Fruit fly (Drosophila melanogaster) whole organism, embryonic: ENCODE measurements around the gene CG10470.

Source experiments
- Ada2b ChIP-seq: fragments of 200-800 bp; sonication (Bioruptor generic); IDR thresholded peaks from 2 replicates; pipeline ENCODE4 v1.3.6; 2022; ENCODE audit warnings: missing biosample characterization, missing genetic modification characterization
- CG1024 ChIP-seq: fragments of 200-800 bp; sonication (Bioruptor generic); IDR thresholded peaks from 2 replicates; pipeline ENCODE4 v1.3.6; 2022; ENCODE audit warnings: missing biosample characterization, missing genetic modification characterization
- CG11247 ChIP-seq: fragments of 200-800 bp; sonication (Bioruptor generic); IDR thresholded peaks from 2 replicates; pipeline ENCODE4 v1.3.6; 2022; ENCODE audit warnings: missing biosample characterization, missing genetic modification characterization
- CG11504 ChIP-seq: fragments of 200-800 bp; sonication (Bioruptor generic); optimal IDR thresholded peaks from 3 replicates; lab custom pipeline; 2019; ENCODE audit warnings: missing biosample characterization, mild to moderate bottlenecking, missing genetic modification characterization, moderate library complexity
- CG1233 ChIP-seq: fragments of 200-800 bp; sonication (Bioruptor generic); optimal IDR thresholded peaks from 4 replicates; lab custom pipeline; 2018; ENCODE audit warnings: missing biosample characterization, mild to moderate bottlenecking, missing genetic modification characterization
- CG12769 ChIP-seq: fragments of 200-800 bp; sonication (Bioruptor generic); optimal IDR thresholded peaks from 2 replicates; lab custom pipeline; 2019; ENCODE audit warnings: missing biosample characterization, mild to moderate bottlenecking, missing genetic modification characterization, moderate library complexity
- CG13775 ChIP-seq: fragments of 200-800 bp; sonication (Bioruptor generic); optimal IDR thresholded peaks from 3 replicates; lab custom pipeline; 2017; ENCODE audit warnings: missing biosample characterization, mild to moderate bottlenecking, missing genetic modification characterization
- CG14014 ChIP-seq: fragments of 200-800 bp; sonication (Bioruptor generic); IDR thresholded peaks from 2 replicates; pipeline ENCODE4 v1.3.6; 2022; ENCODE audit warnings: missing biosample characterization, missing genetic modification characterization
- CG16813 ChIP-seq: fragments of 200-800 bp; sonication (Bioruptor generic); IDR thresholded peaks from 3 replicates; pipeline ENCODE4 v1.3.6; 2022; ENCODE audit warnings: missing biosample characterization, missing genetic modification characterization; ENCODE audit not compliant: partially characterized antibody
- CG17359 ChIP-seq: fragments of 200-800 bp; sonication (Bioruptor generic); optimal IDR thresholded peaks from 3 replicates; lab custom pipeline; 2018; ENCODE audit warnings: missing biosample characterization, mild to moderate bottlenecking, missing genetic modification characterization, moderate library complexity
- CG17612 ChIP-seq: fragments of 200-800 bp; sonication (Bioruptor generic); IDR thresholded peaks from 2 replicates; pipeline ENCODE4 v1.3.6; 2022; ENCODE audit warnings: missing biosample characterization, missing genetic modification characterization
- CG17829 ChIP-seq: fragments of 200-800 bp; optimal IDR thresholded peaks from 2 replicates; lab custom pipeline; 2019; ENCODE audit warnings: missing biosample characterization, mild to moderate bottlenecking, missing genetic modification characterization, moderate library complexity
- CG18262 ChIP-seq: fragments of 200-800 bp; optimal IDR thresholded peaks from 3 replicates; lab custom pipeline; 2019; ENCODE audit warnings: missing biosample characterization, mild to moderate bottlenecking, missing genetic modification characterization, moderate library complexity
- CG18476 ChIP-seq: fragments of 200-800 bp; sonication (Bioruptor generic); optimal IDR thresholded peaks from 2 replicates; lab custom pipeline; 2016; ENCODE audit warnings: missing biosample characterization, mild to moderate bottlenecking, missing genetic modification characterization
- CG18619 ChIP-seq: fragments of 200-800 bp; sonication (Bioruptor generic); optimal IDR thresholded peaks from 3 replicates; lab custom pipeline; 2017; ENCODE audit warnings: missing biosample characterization, mild to moderate bottlenecking, missing genetic modification characterization
- CG2120 ChIP-seq: fragments of 200-800 bp; sonication (Bioruptor generic); optimal IDR thresholded peaks from 3 replicates; lab custom pipeline; 2016; ENCODE audit warnings: missing biosample characterization, missing genetic modification characterization
- CG2712 ChIP-seq: fragments of 200-800 bp; optimal IDR thresholded peaks from 3 replicates; lab custom pipeline; 2019; ENCODE audit warnings: missing biosample characterization, mild to moderate bottlenecking, missing genetic modification characterization, moderate library complexity
- CG31224 ChIP-seq: fragments of 200-800 bp; sonication (Bioruptor generic); IDR thresholded peaks from 2 replicates; pipeline ENCODE4 v1.3.6; 2022; ENCODE audit warnings: missing biosample characterization, missing genetic modification characterization
- CG4282 ChIP-seq: fragments of 200-800 bp; sonication (Bioruptor generic); optimal IDR thresholded peaks from 2 replicates; lab custom pipeline; 2016; ENCODE audit warnings: missing biosample characterization, missing genetic modification characterization
- CG4707 ChIP-seq: fragments of 200-800 bp; sonication (Bioruptor generic); optimal IDR thresholded peaks from 2 replicates; lab custom pipeline; 2018; ENCODE audit warnings: missing biosample characterization, mild to moderate bottlenecking, missing genetic modification characterization, moderate library complexity
- CG4854 ChIP-seq: fragments of 200-800 bp; sonication (Bioruptor generic); optimal IDR thresholded peaks from 2 replicates; lab custom pipeline; 2016; ENCODE audit warnings: missing biosample characterization, missing genetic modification characterization, inconsistent platforms
- CG6254 ChIP-seq: fragments of 200-800 bp; sonication (Bioruptor generic); optimal IDR thresholded peaks from 3 replicates; lab custom pipeline; 2017; ENCODE audit warnings: mild to moderate bottlenecking, missing biosample characterization, missing genetic modification reagents, missing genetic modification characterization
- Dfd ChIP-seq, 2 experiments: fragments of >200 bp; optimal IDR thresholded peaks; 2 replicates each; lab custom pipeline; 2017; ENCODE audit warnings: missing biosample characterization in 2 of 2, missing genetic modification characterization in 2 of 2
- Eip74EF ChIP-seq, 2 experiments: fragments of 200-800 bp in 1 of 2; fragments of >200 bp in 1 of 2; sonication (Bioruptor generic) in 1 of 2; optimal IDR thresholded peaks; 2 replicates each; lab custom pipeline; 2017 to 2019; ENCODE audit warnings: missing biosample characterization in 2 of 2, missing genetic modification characterization in 2 of 2, mild to moderate bottlenecking in 1 of 2, moderate library complexity in 1 of 2
- Fer2 ChIP-seq: fragments of 200-800 bp; sonication (Bioruptor generic); optimal IDR thresholded peaks from 2 replicates; lab custom pipeline; 2018; ENCODE audit warnings: missing biosample characterization, mild to moderate bottlenecking, missing genetic modification characterization, moderate library complexity
- HLH4C ChIP-seq: fragments of 200-800 bp; sonication (Bioruptor generic); IDR thresholded peaks from 3 replicates; pipeline ENCODE4 v1.3.6; 2022; ENCODE audit warnings: missing biosample characterization, missing genetic modification characterization; ENCODE audit not compliant: partially characterized antibody
- Hr39 ChIP-seq: fragments of >200 bp; optimal IDR thresholded peaks from 2 replicates; lab custom pipeline; 2017
- Lpt ChIP-seq: fragments of >200 bp; optimal IDR thresholded peaks from 2 replicates; lab custom pipeline; 2018; ENCODE audit warnings: missing biosample characterization, missing genetic modification characterization
- Mes4 ChIP-seq: fragments of 200-800 bp; sonication (Bioruptor generic); optimal IDR thresholded peaks from 2 replicates; lab custom pipeline; 2016; ENCODE audit warnings: missing biosample characterization, missing genetic modification characterization
- Mrtf ChIP-seq: fragments of 200-800 bp; sonication (Bioruptor generic); IDR thresholded peaks from 3 replicates; pipeline ENCODE4 v1.3.6; 2022; ENCODE audit warnings: missing biosample characterization, missing genetic modification characterization
- Neu2 ChIP-seq: fragments of 200-800 bp; sonication (Bioruptor generic); optimal IDR thresholded peaks from 3 replicates; lab custom pipeline; 2016; ENCODE audit warnings: missing biosample characterization, missing genetic modification characterization, borderline replicate concordance
- Rfx ChIP-seq: fragments of 200-800 bp; sonication (Bioruptor generic); IDR thresholded peaks from 2 replicates; pipeline ENCODE4 v1.3.6; 2022; ENCODE audit warnings: missing biosample characterization, missing genetic modification characterization
- Scr ChIP-seq: fragments of 200-800 bp; sonication (Bioruptor generic); IDR thresholded peaks from 2 replicates; pipeline ENCODE4 v1.3.6; 2022; ENCODE audit warnings: missing biosample characterization, missing genetic modification characterization; ENCODE audit not compliant: partially characterized antibody
- TFAM ChIP-seq: fragments of 200-800 bp; sonication (Bioruptor generic); optimal IDR thresholded peaks from 2 replicates; lab custom pipeline; 2017; ENCODE audit warnings: missing biosample characterization, missing genetic modification characterization, inconsistent platforms
- Tbp ChIP-seq: fragments of >200 bp; optimal IDR thresholded peaks from 2 replicates; lab custom pipeline; 2018; ENCODE audit warnings: missing biosample characterization, missing genetic modification characterization
- YL-1 ChIP-seq: fragments of 200-800 bp; sonication (Bioruptor generic); optimal IDR thresholded peaks from 3 replicates; lab custom pipeline; 2017; ENCODE audit warnings: missing biosample characterization, mild to moderate bottlenecking, missing genetic modification characterization
- chm ChIP-seq: fragments of 200-800 bp; sonication (Bioruptor generic); IDR thresholded peaks from 2 replicates; pipeline ENCODE4 v1.3.6; 2022; ENCODE audit warnings: missing biosample characterization, missing genetic modification characterization
- eve ChIP-seq, 2 experiments: fragments of >200 bp; optimal IDR thresholded peaks; 2 replicates each; lab custom pipeline; 2017; ENCODE audit warnings: missing biosample characterization in 2 of 2, missing genetic modification characterization in 2 of 2
- fd64A ChIP-seq: fragments of 200-800 bp; sonication (Bioruptor generic); optimal IDR thresholded peaks from 3 replicates; lab custom pipeline; 2018; ENCODE audit warnings: missing biosample characterization, mild to moderate bottlenecking, missing genetic modification characterization
- ind ChIP-seq: fragments of 200-800 bp; sonication (Bioruptor generic); optimal IDR thresholded peaks from 3 replicates; lab custom pipeline; 2016; ENCODE audit warnings: missing biosample characterization, missing genetic modification characterization
- inv ChIP-seq: fragments of 200-800 bp; sonication (Bioruptor generic); IDR thresholded peaks from 2 replicates; pipeline ENCODE4 v1.3.6; 2022; ENCODE audit warnings: missing biosample characterization, missing genetic modification characterization; ENCODE audit not compliant: partially characterized antibody
- maf-S ChIP-seq: fragments of 200-800 bp; sonication (Bioruptor generic); optimal IDR thresholded peaks from 2 replicates; lab custom pipeline; 2016; ENCODE audit warnings: missing biosample characterization, missing genetic modification characterization
- mld ChIP-seq: fragments of 200-800 bp; sonication (Bioruptor generic); IDR thresholded peaks from 3 replicates; pipeline ENCODE4 v1.3.6; 2022; ENCODE audit warnings: missing biosample characterization, missing genetic modification characterization; ENCODE audit not compliant: partially characterized antibody
- pan ChIP-seq, 4 experiments: fragments of >200 bp in 3 of 4; fragments of 200-800 bp in 1 of 4; sonication (Bioruptor generic) in 1 of 4; optimal IDR thresholded peaks in 3 of 4; IDR thresholded peaks in 1 of 4; 2 replicates each; pipeline versions ENCODE4 v1.3.6 to Lab custom; 2017 to 2022; ENCODE audit warnings: missing biosample characterization in 2 of 4, missing genetic modification characterization in 2 of 4, mixed read lengths in 1 of 4
- pb ChIP-seq: fragments of 200-800 bp; sonication (Bioruptor generic); optimal IDR thresholded peaks from 3 replicates; lab custom pipeline; 2016; ENCODE audit warnings: missing biosample characterization, missing genetic modification characterization
- slbo ChIP-seq: fragments of 200-800 bp; sonication (Bioruptor generic); IDR thresholded peaks from 2 replicates; pipeline ENCODE4 v1.3.6; 2022; ENCODE audit warnings: missing biosample characterization, missing genetic modification characterization
- ssp ChIP-seq: fragments of 200-800 bp; sonication (Bioruptor generic); IDR thresholded peaks from 2 replicates; pipeline ENCODE4 v1.3.6; 2022; ENCODE audit warnings: missing biosample characterization, missing genetic modification characterization
- tio ChIP-seq: fragments of 200-800 bp; sonication (Bioruptor generic); optimal IDR thresholded peaks from 2 replicates; lab custom pipeline; 2017; ENCODE audit warnings: missing biosample characterization, missing genetic modification characterization, inconsistent platforms
- wdn ChIP-seq: fragments of 200-800 bp; sonication (Bioruptor generic); IDR thresholded peaks from 2 replicates; pipeline ENCODE4 v1.3.6; 2022; ENCODE audit warnings: missing biosample characterization, missing genetic modification characterization
- zf30C ChIP-seq: fragments of 200-800 bp; sonication (Bioruptor generic); optimal IDR thresholded peaks from 3 replicates; lab custom pipeline; 2018; ENCODE audit warnings: missing biosample characterization, mild to moderate bottlenecking, missing genetic modification characterization
- zfh1 ChIP-seq: fragments of 200-800 bp; sonication (Bioruptor generic); IDR thresholded peaks from 3 replicates; pipeline ENCODE4 v1.3.6; 2022; ENCODE audit warnings: missing biosample characterization, missing genetic modification characterization

Gene CG10470

DNA sequence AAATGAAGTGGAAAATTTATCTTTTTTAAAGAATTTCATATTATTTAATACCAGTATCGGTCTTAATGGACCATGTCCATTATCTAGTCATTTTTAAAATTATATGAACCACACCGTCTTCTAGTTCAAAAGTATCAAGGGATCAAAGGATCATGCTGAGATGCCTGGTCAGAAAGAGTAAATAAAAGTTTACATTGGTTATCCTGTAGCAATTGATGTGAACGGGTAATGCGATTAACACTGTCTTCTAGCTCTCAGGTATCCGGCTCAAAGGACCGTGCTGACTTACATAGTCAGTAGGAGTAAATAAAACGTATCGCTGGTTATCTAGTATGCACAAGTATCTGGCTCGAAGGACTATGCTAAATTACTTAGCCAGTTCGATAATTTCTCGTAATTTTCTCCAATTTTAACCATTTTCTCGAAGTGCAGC is 29.7 kb upstream of the CG10470 start (continued):
- TF ChIP-seq Neu2 (GFP tag; lab: Kevin White, UChicago) (no peak), CG17359 (tag; lab: Kevin White, UChicago) (no peak), slbo (peak; percentile 31; the same call in 1 of the 2 replicates), CG4282 (GFP tag; lab: Kevin White, UChicago) (no peak), pan (optimal IDR thresholded peaks at IDR 0.05; lab: Kevin White, UChicago) (no peak), pan (GFP tag; optimal IDR thresholded peaks at IDR 0.05 in 1 of 2, IDR thresholded peaks at IDR 0.05 in 1 of 2) (no peak), tio (GFP tag; lab: Kevin White, UChicago) (peak; percentile 47), CG2120 (peak; percentile 66), Scr (GFP tag; lab: Robert Waterston, UW) (no peak), ssp (GFP tag; lab: Robert Waterston, UW) (no peak), Lpt (GFP tag; lab: Kevin White, UChicago) (no peak), CG4707 (GFP tag; lab: Kevin White, UChicago) (no peak), CG1024 (no peak), Tbp (GFP tag; lab: Kevin White, UChicago) (no peak), chm (GFP tag; lab: Robert Waterston, UW) (no peak), CG31224 (GFP tag; lab: Robert Waterston, UW) (no peak), zf30C (no peak), CG4854 (GFP tag; lab: Kevin White, UChicago) (no peak), maf-S (no peak), CG18262 (peak; percentile 52), eve (GFP tag; optimal IDR thresholded peaks at IDR 0.05; lab: Kevin White, UChicago) (no peak), Hr39 (lab: Kevin White, UChicago) (no peak), Mrtf (GFP tag; lab: Robert Waterston, UW) (no peak), Fer2 (tag; lab: Kevin White, UChicago) (no peak), Ada2b (no peak), Dfd (GFP tag; optimal IDR thresholded peaks at IDR 0.05; lab: Kevin White, UChicago) (no peak), CG18619 (GFP tag; lab: Kevin White, UChicago) (peak; percentile 48), zfh1 (no peak), CG18476 (GFP tag; lab: Kevin White, UChicago) (peak; percentile 6), CG11247 (GFP tag; lab: Robert Waterston, UW) (no peak), CG12769 (tag; lab: Kevin White, UChicago) (peak; percentile 3), CG2712 (tag; lab: Kevin White, UChicago) (no peak), CG17612 (0 out of 2 replicates have a peak, but pooled peaks have one; percentile 6), YL-1 (no peak), TFAM (no peak), wdn (GFP tag; lab: Robert Waterston, UW) (no peak), ind (GFP tag; lab: Kevin White, UChicago) (peak; percentile 25), CG1233 (GFP tag; lab: Kevin White, UChicago) (peak; percentile 37), pb (no peak), Mes4 (GFP tag; lab: Kevin White, UChicago) (no peak), CG14014 (GFP tag; lab: Robert Waterston, UW) (no peak), inv (GFP tag; lab: Robert Waterston, UW) (no peak), CG16813 (GFP tag; lab: Robert Waterston, UW) (no peak), CG13775 (GFP tag; lab: Kevin White, UChicago) (peak; percentile 35), CG17829 (tag; lab: Kevin White, UChicago) (peak; percentile 4), Eip74EF (GFP tag; optimal IDR thresholded peaks at IDR 0.05; lab: Kevin White, UChicago) (no peak), fd64A (no peak), Rfx (no peak), CG6254 (GFP tag; lab: Kevin White, UChicago) (no peak), CG11504 (tag; lab: Kevin White, UChicago) (peak; percentile 65), mld (GFP tag; lab: Robert Waterston, UW) (no peak), HLH4C (GFP tag; lab: Robert Waterston, UW) (no peak)
